ENCODE assay signal across 1 fruit fly cellular context in genomic region chr2L:19364622-19365021, dm6.
TF ChIP-seq lines count a peak whose summit lies in the region.

No protein-coding gene starts in this region.

TF ChIP-seq in whole organism, embryonic, 481 proteins besides CTCF, POLR2A, EP300 and RAD21 (continued from another document):
- TF ChIP-seq Fer3 (tag; optimal IDR thresholded peaks at IDR 0.05; lab: Kevin White, UChicago) (peak; percentile 33), ftz-f1 (GFP tag; optimal IDR thresholded peaks at IDR 0.05; lab: Kevin White, UChicago) (no peak), Spps (tag; optimal IDR thresholded peaks at IDR 0.05; lab: Kevin White, UChicago) (no peak), aop (GFP tag; IDR thresholded peaks at IDR 0.05; lab: Robert Waterston, UW) (no peak), row (GFP tag; IDR thresholded peaks at IDR 0.05; lab: Robert Waterston, UW) (peak; percentile 48; the same call in 2 of the 3 replicates), so (GFP tag; IDR thresholded peaks at IDR 0.05; lab: Robert Waterston, UW) (no peak), sima (GFP tag; optimal IDR thresholded peaks at IDR 0.05; lab: Kevin White, UChicago) (no peak), Nf-YA (GFP tag; IDR thresholded peaks at IDR 0.05; lab: Robert Waterston, UW) (no peak), CG17328 (GFP tag; IDR thresholded peaks at IDR 0.05; lab: Robert Waterston, UW) (0 out of 2 replicates have a peak, but pooled peaks have one; percentile 21), Fer1 (GFP tag; optimal IDR thresholded peaks at IDR 0.05; lab: Kevin White, UChicago) (peak; percentile 5), phol (tag; optimal IDR thresholded peaks at IDR 0.05; lab: Kevin White, UChicago) (peak; percentile 26)
